Worm (Caenorhabditis elegans) whole organism, late embryonic: ENCODE measurements around the gene fbxa-73.

Source experiments
- C08G9.2 ChIP-seq: sonication (generic microtip); optimal IDR thresholded peaks from 2 replicates; lab custom pipeline; 2016; ENCODE audit warnings: mild to moderate bottlenecking, missing genetic modification characterization, moderate library complexity, missing compliant biosample characterization
- C38D4.7 ChIP-seq: fragments of 200-800 bp; sonication (Bioruptor generic); optimal IDR thresholded peaks from 2 replicates; lab custom pipeline; 2018; ENCODE audit warnings: mild to moderate bottlenecking, missing genetic modification characterization, moderate library complexity, missing compliant biosample characterization
- F13H6.1 ChIP-seq: sonication (generic microtip); optimal IDR thresholded peaks from 2 replicates; lab custom pipeline; 2016; ENCODE audit warnings: missing genetic modification characterization, missing compliant biosample characterization
- K09A11.1 ChIP-seq: sonication (generic microtip); optimal IDR thresholded peaks from 2 replicates; lab custom pipeline; 2017; ENCODE audit warnings: antibody characterized with exemption, mild to moderate bottlenecking, missing genetic modification characterization, missing compliant biosample characterization; ENCODE audit not compliant: insufficient read depth
- T23F11.4 ChIP-seq: fragments of 200-800 bp; sonication (Bioruptor generic); optimal IDR thresholded peaks from 2 replicates; lab custom pipeline; 2018; ENCODE audit warnings: mild to moderate bottlenecking, missing genetic modification characterization, missing compliant biosample characterization
- ahr-1 ChIP-seq: sonication (generic microtip); optimal IDR thresholded peaks from 2 replicates; lab custom pipeline; 2016; ENCODE audit warnings: missing genetic modification characterization, missing compliant biosample characterization
- ama-1 ChIP-seq: fragments of 150-350 bp; optimal IDR thresholded peaks from 2 replicates; lab custom pipeline; 2014
- ceh-14 ChIP-seq: sonication (generic microtip); optimal IDR thresholded peaks from 2 replicates; lab custom pipeline; 2016; ENCODE audit warnings: missing genotype, missing genetic modification characterization, missing compliant biosample characterization
- ceh-18 ChIP-seq: sonication (generic microtip); optimal IDR thresholded peaks from 2 replicates; lab custom pipeline; 2016; ENCODE audit warnings: missing genetic modification characterization, missing compliant biosample characterization
- ceh-2 ChIP-seq: sonication (generic microtip); optimal IDR thresholded peaks from 2 replicates; lab custom pipeline; 2016; ENCODE audit warnings: missing genotype, missing genetic modification characterization, missing compliant biosample characterization
- ceh-22 ChIP-seq: sonication (generic microtip); optimal IDR thresholded peaks from 2 replicates; lab custom pipeline; 2017; ENCODE audit warnings: missing biosample characterization, missing genetic modification characterization
- ceh-30 ChIP-seq: fragments of 150-350 bp; optimal IDR thresholded peaks from 2 replicates; lab custom pipeline; 2014; ENCODE audit warnings: missing biosample characterization, missing genetic modification characterization
- ceh-48 ChIP-seq: sonication (generic microtip); optimal IDR thresholded peaks from 2 replicates; lab custom pipeline; 2016; ENCODE audit warnings: missing genetic modification characterization, inconsistent platforms, missing compliant biosample characterization
- che-1 ChIP-seq: sonication (generic microtip); optimal IDR thresholded peaks from 2 replicates; lab custom pipeline; 2016; ENCODE audit warnings: mild to moderate bottlenecking, missing genetic modification characterization, missing compliant biosample characterization
- elt-2 ChIP-seq: sonication (generic microtip); optimal IDR thresholded peaks from 2 replicates; lab custom pipeline; 2016; ENCODE audit warnings: missing genetic modification reagents, missing genetic modification characterization, missing compliant biosample characterization
- elt-4 ChIP-seq: sonication (generic microtip); optimal IDR thresholded peaks from 2 replicates; lab custom pipeline; 2016; ENCODE audit warnings: missing genetic modification characterization, missing compliant biosample characterization
- ets-4 ChIP-seq: sonication (generic microtip); optimal IDR thresholded peaks from 2 replicates; lab custom pipeline; 2016; ENCODE audit warnings: missing genetic modification characterization, missing compliant biosample characterization
- eyg-1 ChIP-seq: sonication (generic microtip); optimal IDR thresholded peaks from 2 replicates; lab custom pipeline; 2016; ENCODE audit warnings: missing genotype, missing genetic modification characterization, missing compliant biosample characterization
- fax-1 ChIP-seq: sonication (generic microtip); optimal IDR thresholded peaks from 2 replicates; lab custom pipeline; 2016; ENCODE audit warnings: missing genotype, missing genetic modification characterization, missing compliant biosample characterization
- fkh-10 ChIP-seq: fragments of 150-350 bp; optimal IDR thresholded peaks from 2 replicates; lab custom pipeline; 2014; ENCODE audit warnings: missing biosample characterization, missing genetic modification reagents, missing genetic modification characterization
- fkh-6 ChIP-seq: sonication (generic microtip); optimal IDR thresholded peaks from 2 replicates; lab custom pipeline; 2016; ENCODE audit warnings: missing genetic modification characterization, missing compliant biosample characterization
- hlh-30 ChIP-seq: sonication (generic microtip); optimal IDR thresholded peaks from 2 replicates; lab custom pipeline; 2017; ENCODE audit warnings: antibody characterized with exemption, missing genetic modification characterization, missing compliant biosample characterization; ENCODE audit not compliant: insufficient read depth
- hlh-6 ChIP-seq: sonication (generic microtip); optimal IDR thresholded peaks from 2 replicates; lab custom pipeline; 2016; ENCODE audit warnings: missing genotype, missing genetic modification characterization, missing compliant biosample characterization
- lin-11 ChIP-seq: fragments of 200-800 bp; sonication (Bioruptor generic); optimal IDR thresholded peaks from 2 replicates; lab custom pipeline; 2018; ENCODE audit warnings: mild to moderate bottlenecking, missing genetic modification characterization, missing compliant biosample characterization
- mec-3 ChIP-seq: sonication (generic microtip); optimal IDR thresholded peaks from 2 replicates; lab custom pipeline; 2016; ENCODE audit warnings: borderline replicate concordance, missing genetic modification characterization, missing compliant biosample characterization
- nhr-11 ChIP-seq: fragments of 150-350 bp; optimal IDR thresholded peaks from 2 replicates; lab custom pipeline; 2014; ENCODE audit warnings: missing biosample characterization, missing genetic modification characterization
- nhr-232 ChIP-seq: sonication (generic microtip); optimal IDR thresholded peaks from 2 replicates; lab custom pipeline; 2016; ENCODE audit warnings: missing genetic modification characterization, missing compliant biosample characterization
- odd-2 ChIP-seq: sonication (generic microtip); optimal IDR thresholded peaks from 2 replicates; lab custom pipeline; 2017; ENCODE audit warnings: antibody characterized with exemption, mild to moderate bottlenecking, missing genetic modification characterization, missing compliant biosample characterization
- pat-9 ChIP-seq: fragments of 200-800 bp; sonication (Bioruptor generic); optimal IDR thresholded peaks from 2 replicates; lab custom pipeline; 2018; ENCODE audit warnings: mild to moderate bottlenecking, missing genetic modification characterization, moderate library complexity, missing compliant biosample characterization
- pqm-1 ChIP-seq: sonication (generic microtip); optimal IDR thresholded peaks from 2 replicates; lab custom pipeline; 2016; ENCODE audit warnings: missing genetic modification characterization, missing compliant biosample characterization
- syd-9 ChIP-seq: sonication (generic microtip); optimal IDR thresholded peaks from 2 replicates; lab custom pipeline; 2016; ENCODE audit warnings: mild to moderate bottlenecking, missing genetic modification characterization, moderate library complexity, missing compliant biosample characterization
- tbx-2 ChIP-seq: sonication (generic microtip); optimal IDR thresholded peaks from 2 replicates; lab custom pipeline; 2016; ENCODE audit warnings: missing genetic modification characterization, missing compliant biosample characterization
- ttx-3 ChIP-seq: sonication (generic microtip); optimal IDR thresholded peaks from 2 replicates; lab custom pipeline; 2016; ENCODE audit warnings: missing genetic modification reagents, missing genetic modification characterization, missing compliant biosample characterization
- unc-42 ChIP-seq: sonication (generic microtip); optimal IDR thresholded peaks from 2 replicates; lab custom pipeline; 2016; ENCODE audit warnings: missing genotype, missing genetic modification characterization, missing compliant biosample characterization
- unc-55 ChIP-seq: sonication (generic microtip); optimal IDR thresholded peaks from 2 replicates; lab custom pipeline; 2017; ENCODE audit warnings: missing biosample characterization, missing genetic modification reagents, missing genetic modification characterization
- zip-5 ChIP-seq: sonication (generic microtip); optimal IDR thresholded peaks from 2 replicates; lab custom pipeline; 2016; ENCODE audit warnings: missing genetic modification characterization, missing compliant biosample characterization

fbxa-73 gene

DNA sequence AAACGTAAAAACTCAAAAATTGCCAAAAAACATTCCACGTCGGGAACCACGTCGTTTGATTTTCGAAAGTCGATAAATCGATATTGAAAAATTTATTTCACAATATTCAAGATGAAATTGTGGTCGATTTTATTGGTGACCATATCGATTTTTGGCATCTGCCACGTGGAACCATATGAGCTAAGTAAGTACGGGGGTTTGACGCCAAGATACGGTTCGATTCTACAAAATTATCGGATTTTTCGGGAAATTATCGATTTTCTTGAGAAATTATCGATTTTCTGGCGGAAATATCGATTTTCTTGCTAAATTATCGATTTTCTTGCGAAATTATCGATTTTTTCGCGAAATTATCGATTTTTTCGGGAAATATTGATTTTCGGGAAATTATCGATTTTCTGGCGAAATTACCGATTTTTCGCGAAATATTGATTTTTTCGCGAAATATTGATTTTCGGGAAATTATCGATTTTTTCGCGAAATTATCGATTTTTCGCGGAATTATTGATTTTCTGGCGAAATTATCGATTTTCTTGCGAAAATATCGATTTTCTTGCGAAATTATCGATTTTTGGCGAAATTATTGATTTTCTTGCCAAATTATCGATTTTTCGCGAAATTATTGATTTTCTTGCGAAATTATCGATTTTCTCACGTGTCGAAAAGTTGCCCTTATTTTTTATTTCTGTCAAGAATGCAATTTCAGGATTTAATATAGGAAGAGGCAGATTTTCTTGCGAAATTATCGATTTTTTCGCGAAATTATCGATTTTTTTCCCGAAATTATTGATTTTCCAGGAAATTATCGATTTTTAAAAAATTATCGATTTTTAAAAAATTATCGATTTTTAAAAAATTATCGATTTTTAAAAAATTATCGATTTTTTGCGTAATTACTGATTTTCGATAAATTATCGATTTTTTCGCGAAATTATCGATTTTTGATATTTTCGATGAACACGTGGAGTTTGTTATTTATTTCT, 29.0 kb downstream of the fbxa-73 start, which contains the start of gene Y54F10BM.3:
TSS of gene Y54F10BM.3 (plus strand) at position 51 of the 983 bp plus-strand sequence.
- TF ChIP-seq T23F11.4 (no peak), tbx-2 (tag; lab: Kevin White, UChicago) (no peak), ceh-48 (tag; lab: Kevin White, UChicago) (peak; percentile 98), pqm-1 (tag; lab: Kevin White, UChicago) (no peak), che-1 (tag; lab: Kevin White, UChicago) (peak; percentile 6), ttx-3 (no peak), ceh-14 (tag; lab: Kevin White, UChicago) (no peak), lin-11 (tag; lab: Kevin White, UChicago) (no peak), mec-3 (tag; lab: Kevin White, UChicago) (no peak), pat-9 (tag; lab: Kevin White, UChicago) (no peak)

- TF ChIP-seq ceh-48 (tag; lab: Kevin White, UChicago), result peak; percentile 92
- TF ChIP-seq nhr-232 (tag; lab: Kevin White, UChicago), result no peak
These were observed 30.1 kb downstream of the fbxa-73 start for ce11 chrIII:2283341-2283847.

- TF ChIP-seq unc-55 (GFP tag; lab: Kevin White, UChicago), result no peak
- TF ChIP-seq fkh-6 (tag; lab: Kevin White, UChicago), result no peak
- no peak for TF ChIP-seq ceh-22 (tag; lab: Kevin White, UChicago)
- TF ChIP-seq K09A11.1 (tag; lab: Kevin White, UChicago), result no peak
- no peak for TF ChIP-seq nhr-11
- TF ChIP-seq, all 69 proteins: peak for 0
These were observed 35.0 kb downstream of the fbxa-73 start for ce11 chrIII:2288261-2288660.

DNA sequence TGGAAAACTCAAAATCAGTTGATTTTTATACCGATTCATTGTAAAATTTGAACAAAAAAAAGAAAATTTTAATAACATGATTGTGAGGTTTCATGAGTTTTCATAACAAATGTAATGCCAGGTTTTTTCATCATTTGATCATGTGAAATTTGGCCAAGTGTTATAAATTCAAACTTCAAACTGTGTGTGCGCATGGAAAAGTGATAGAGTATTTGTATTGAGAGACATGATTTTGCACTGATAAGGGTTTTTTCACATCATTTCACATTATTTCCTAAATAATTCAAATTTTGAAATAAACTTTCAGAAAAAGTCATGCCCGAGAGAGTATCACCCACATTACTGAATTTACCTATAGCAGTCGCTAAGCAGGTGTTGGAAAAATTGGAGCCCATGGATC, 37.9 kb downstream of the fbxa-73 start, which contains the start of gene fbxa-219:
TSS of gene fbxa-219 (plus strand) at position 277 of the 400 bp plus-strand sequence.
- TF ChIP-seq eyg-1 (no peak), C08G9.2 (tag; lab: Kevin White, UChicago) (no peak), odd-2 (tag; lab: Kevin White, UChicago) (no peak), hlh-6 (tag; lab: Kevin White, UChicago) (no peak), ceh-30 (tag; lab: Kevin White, UChicago) (no peak), C38D4.7 (no peak), fkh-10 (GFP tag; lab: Kevin White, UChicago) (no peak), ama-1 (lab: Kevin White, UChicago) (no peak), fax-1 (no peak), ceh-48 (tag; lab: Kevin White, UChicago) (no peak), unc-42 (tag; lab: Kevin White, UChicago) (no peak), pat-9 (tag; lab: Kevin White, UChicago) (no peak)

- no peak for TF ChIP-seq syd-9
- peak; percentile 48 for TF ChIP-seq elt-2 (tag; lab: Kevin White, UChicago)
These were observed 41.5 kb downstream of the fbxa-73 start for ce11 chrIII:2294736-2295135.

DNA sequence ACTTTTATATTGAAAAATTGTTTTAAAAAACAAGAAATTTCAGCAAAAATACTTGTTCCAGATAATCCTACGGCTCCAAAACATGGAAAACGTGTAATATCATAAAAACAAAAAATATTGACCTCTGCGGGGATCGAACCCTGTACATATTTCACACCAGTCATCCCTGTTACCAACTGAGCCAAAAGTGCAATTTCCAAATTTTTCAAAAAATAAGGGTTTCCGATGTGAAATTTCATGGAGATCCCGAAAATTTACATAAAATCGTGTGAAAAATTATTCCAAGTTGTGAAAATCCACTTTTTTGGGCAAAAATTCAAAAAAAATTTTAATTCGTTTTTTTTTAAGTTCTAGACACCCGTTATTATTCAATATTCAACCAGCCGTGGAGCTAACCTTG, 50.9 kb downstream of the fbxa-73 start:
- no peak for TF ChIP-seq ceh-18 (tag; lab: Kevin White, UChicago)
- TF ChIP-seq ceh-2, result no peak
- TF ChIP-seq hlh-30 (tag; lab: Kevin White, UChicago), result no peak
- no peak for TF ChIP-seq elt-4
- no peak for TF ChIP-seq lin-11 (tag; lab: Kevin White, UChicago)
- no peak for TF ChIP-seq ets-4
- no peak for TF ChIP-seq ceh-30 (tag; lab: Kevin White, UChicago)
- no peak for TF ChIP-seq zip-5 (tag; lab: Kevin White, UChicago)
- no peak for TF ChIP-seq ttx-3
- no peak for TF ChIP-seq ahr-1 (tag; lab: Kevin White, UChicago)
- no peak for TF ChIP-seq F13H6.1
- TF ChIP-seq, all 69 proteins: peak for 0
